Fruit fly (Drosophila melanogaster): ENCODE data around the gene PolZ2.
A peak's percentile ranks its signal among the peaks of the same experiment; 100 is the strongest.

PolZ2 gene

dm6 chr3R:5568590-5568989 is 20.1 kb upstream of the PolZ2 start, which contains the start of the genes CG2931 and Rheb (continued):
- peak; percentile 15 for TF ChIP-seq p53 (GFP tag; optimal IDR thresholded peaks at IDR 0.05)
- no peak for TF ChIP-seq CG6254 (GFP tag; optimal IDR thresholded peaks at IDR 0.05)
- TF ChIP-seq CG17829 (tag; optimal IDR thresholded peaks at IDR 0.05): peak; percentile 83
- peak; percentile 62 for TF ChIP-seq zen (tag; optimal IDR thresholded peaks at IDR 0.05)
- peak; percentile 77 for TF ChIP-seq CoRest (tag; optimal IDR thresholded peaks at IDR 0.05)
- TF ChIP-seq CG9817 (tag; optimal IDR thresholded peaks at IDR 0.05): peak; percentile 76
- TF ChIP-seq Dfd (GFP tag; optimal IDR thresholded peaks at IDR 0.05): no peak
- TF ChIP-seq gce (GFP tag; IDR thresholded peaks at IDR 0.05): no peak
- no peak for TF ChIP-seq so (GFP tag; IDR thresholded peaks at IDR 0.05)
- TF ChIP-seq CG6765 (GFP tag; optimal IDR thresholded peaks at IDR 0.05): peak; percentile 33
- no peak for TF ChIP-seq CG10321 (GFP tag; IDR thresholded peaks at IDR 0.05)
- TF ChIP-seq CG1233 (GFP tag; optimal IDR thresholded peaks at IDR 0.05): no peak
- peak; percentile 93 for TF ChIP-seq sens (GFP tag)
- peak; percentile 61 for TF ChIP-seq chn (GFP tag; optimal IDR thresholded peaks at IDR 0.05)
- peak; percentile 71 for TF ChIP-seq CG15601 (tag; optimal IDR thresholded peaks at IDR 0.05)
- peak; percentile 84 for TF ChIP-seq knrl (GFP tag; IDR thresholded peaks at IDR 0.05; ENCODE audit: partially characterized antibody)
- peak; percentile 30 for TF ChIP-seq CG16863 (GFP tag; optimal IDR thresholded peaks at IDR 0.05)
- peak; percentile 78 for TF ChIP-seq CG2712 (tag; optimal IDR thresholded peaks at IDR 0.05)
- peak; percentile 63 for TF ChIP-seq Hr3 (GFP tag; optimal IDR thresholded peaks at IDR 0.05)
- TF ChIP-seq CG9215 (GFP tag; IDR thresholded peaks at IDR 0.05): peak; percentile 52
- TF ChIP-seq HLH3B (GFP tag; IDR thresholded peaks at IDR 0.05): 0 out of 2 replicates have a peak, but pooled peaks have one; percentile 35
- peak; percentile 70 for TF ChIP-seq CG10366 (GFP tag; IDR thresholded peaks at IDR 0.05)
- peak; percentile 69 for TF ChIP-seq Hmr (GFP tag; optimal IDR thresholded peaks at IDR 0.05)
- TF ChIP-seq HmgD (GFP tag; optimal IDR thresholded peaks at IDR 0.05): no peak
- TF ChIP-seq Aef1 (GFP tag; IDR thresholded peaks at IDR 0.05): peak; percentile 65; the same call in 2 of the 3 replicates
- TF ChIP-seq sens-2 (GFP tag; IDR thresholded peaks at IDR 0.05): no peak
- TF ChIP-seq CG10274 (GFP tag; optimal IDR thresholded peaks at IDR 0.05): no peak
- TF ChIP-seq Trl (optimal IDR thresholded peaks at IDR 0.05): no peak
- TF ChIP-seq Trl (GFP tag; optimal IDR thresholded peaks at IDR 0.05): no peak
- no peak for TF ChIP-seq sqz (GFP tag; optimal IDR thresholded peaks at IDR 0.05)
- TF ChIP-seq eve (GFP tag; optimal IDR thresholded peaks at IDR 0.05): no peak
- no peak for TF ChIP-seq Drgx (GFP tag; IDR thresholded peaks at IDR 0.05)
- peak; percentile 36 for TF ChIP-seq Dek (tag; optimal IDR thresholded peaks at IDR 0.05)
- TF ChIP-seq CG3407 (GFP tag; optimal IDR thresholded peaks at IDR 0.05): peak; percentile 22
- peak; percentile 61 for TF ChIP-seq CG31441 (GFP tag; IDR thresholded peaks at IDR 0.05)
- TF ChIP-seq Dll (GFP tag; IDR thresholded peaks at IDR 0.05; ENCODE audit: partially characterized antibody): peak; percentile 88
- TF ChIP-seq row (GFP tag; IDR thresholded peaks at IDR 0.05): peak; percentile 94
- peak; percentile 4 for TF ChIP-seq CG1529 (GFP tag; optimal IDR thresholded peaks at IDR 0.05)
- peak; percentile 30; the same call in 1 of the 3 replicates for TF ChIP-seq croc (GFP tag; conservative IDR thresholded peaks at IDR 0.05)
- peak; percentile 69 for TF ChIP-seq CG6689 (GFP tag; IDR thresholded peaks at IDR 0.05)
- TF ChIP-seq CG33213 (GFP tag; optimal IDR thresholded peaks at IDR 0.05): peak; percentile 60
- peak; percentile 64 for TF ChIP-seq CG8290 (GFP tag; optimal IDR thresholded peaks at IDR 0.05)
- no peak for TF ChIP-seq CG8290 (tag; optimal IDR thresholded peaks at IDR 0.05)
- no peak for TF ChIP-seq CG11398 (GFP tag; optimal IDR thresholded peaks at IDR 0.05)
- TF ChIP-seq CG14860 (GFP tag; IDR thresholded peaks at IDR 0.05; ENCODE audit: partially characterized antibody): peak; percentile 63; the same call in 2 of the 3 replicates
- peak; percentile 53 for TF ChIP-seq CG15696 (tag; optimal IDR thresholded peaks at IDR 0.05)
- peak; percentile 78 for TF ChIP-seq CG3847 (GFP tag; IDR thresholded peaks at IDR 0.05)
- no peak for TF ChIP-seq Side (GFP tag; optimal IDR thresholded peaks at IDR 0.05)
- peak; percentile 71 for TF ChIP-seq CG12155 (GFP tag; optimal IDR thresholded peaks at IDR 0.05)
- no peak; the same call in 3 of the 4 replicates for TF ChIP-seq Gug (GFP tag; IDR thresholded peaks at IDR 0.05)
- TF ChIP-seq tio (GFP tag; optimal IDR thresholded peaks at IDR 0.05): no peak
- peak; percentile 57 for TF ChIP-seq CG7271 (tag; optimal IDR thresholded peaks at IDR 0.05)
- TF ChIP-seq CG1647 (GFP tag; optimal IDR thresholded peaks at IDR 0.05): peak; percentile 63

Data from whole organism, embryonic.